Worm (Caenorhabditis elegans) whole organism, L1 larva: ENCODE results near the gene nono-1.

Experiments
- C16A3.4 ChIP-seq: fragments of 150-350 bp; optimal IDR thresholded peaks from 2 replicates; lab custom pipeline; 2014; ENCODE audit warnings: missing biosample characterization, missing genetic modification characterization
- C34B4.2 ChIP-seq: sonication (generic microtip); optimal IDR thresholded peaks from 2 replicates; lab custom pipeline; 2017; ENCODE audit warnings: mild to moderate bottlenecking, missing genetic modification characterization, missing compliant biosample characterization
- Y116A8C.19 ChIP-seq: sonication (generic microtip); optimal IDR thresholded peaks from 2 replicates; lab custom pipeline; 2016; ENCODE audit warnings: missing compliant biosample characterization, missing genetic modification characterization, borderline replicate concordance
- aha-1 ChIP-seq: fragments of 150-350 bp; optimal IDR thresholded peaks from 2 replicates; lab custom pipeline; 2014; ENCODE audit warnings: missing biosample characterization, missing genetic modification characterization
- ama-1 ChIP-seq: fragments of 150-350 bp; optimal IDR thresholded peaks from 2 replicates; lab custom pipeline; 2014
- blmp-1 ChIP-seq: fragments of 150-350 bp; optimal IDR thresholded peaks from 2 replicates; lab custom pipeline; 2014; ENCODE audit warnings: missing biosample characterization, missing genetic modification characterization
- ceh-8 ChIP-seq: fragments of 200-800 bp; sonication (Bioruptor generic); optimal IDR thresholded peaks from 2 replicates; lab custom pipeline; 2018; ENCODE audit warnings: mild to moderate bottlenecking, missing genetic modification characterization, moderate library complexity, missing compliant biosample characterization
- ceh-82 ChIP-seq, 3 experiments: fragments of 150-350 bp in 1 of 3; sonication (generic microtip) in 2 of 3; optimal IDR thresholded peaks; 2 replicates each; lab custom pipeline; 2014 to 2017; ENCODE audit warnings: missing biosample characterization in 3 of 3, missing genetic modification characterization in 3 of 3
- ceh-88 ChIP-seq: fragments of 200-800 bp; sonication (Bioruptor generic); IDR thresholded peaks from 2 replicates; pipeline ENCODE4 v1.3.6; 2022; ENCODE audit warnings: missing genetic modification characterization, missing compliant biosample characterization
- ceh-90 ChIP-seq: sonication (generic microtip); optimal IDR thresholded peaks from 2 replicates; lab custom pipeline; 2016; ENCODE audit warnings: missing genetic modification characterization, missing compliant biosample characterization
- dsc-1 ChIP-seq: sonication (generic microtip); optimal IDR thresholded peaks from 2 replicates; lab custom pipeline; 2016; ENCODE audit warnings: mild to moderate bottlenecking, missing genetic modification characterization, missing compliant biosample characterization
- efl-1 ChIP-seq, 4 experiments: fragments of 150-350 bp; optimal IDR thresholded peaks in 3 of 4; peaks in 1 of 4; 1 replicate in 1 of 4; 2 replicates in 3 of 4; lab custom pipeline; 2014; ENCODE audit warnings: missing biosample characterization in 2 of 4, missing genetic modification characterization in 2 of 4, missing genetic modification reagents in 2 of 4
- egl-27 ChIP-seq, 2 experiments: fragments of 150-350 bp in 1 of 2; sonication (generic microtip); optimal IDR thresholded peaks; 3 replicates each; lab custom pipeline; 2017 to 2018; ENCODE audit warnings: missing biosample characterization in 2 of 2, missing genetic modification characterization in 2 of 2, missing genetic modification reagents in 2 of 2
- elt-2 ChIP-seq: sonication (generic microtip); optimal IDR thresholded peaks from 2 replicates; lab custom pipeline; 2016; ENCODE audit warnings: missing genetic modification characterization, mild to moderate bottlenecking, inconsistent platforms, missing compliant biosample characterization, missing genetic modification reagents
- fkh-10 ChIP-seq: sonication (generic microtip); optimal IDR thresholded peaks from 2 replicates; lab custom pipeline; 2017; ENCODE audit warnings: missing biosample characterization, missing genetic modification reagents, missing genetic modification characterization
- fkh-8 ChIP-seq: sonication (generic microtip); optimal IDR thresholded peaks from 2 replicates; lab custom pipeline; 2016; ENCODE audit warnings: mild to moderate bottlenecking, missing genetic modification characterization, missing compliant biosample characterization
- lin-13 ChIP-seq: fragments of 150-350 bp; optimal IDR thresholded peaks from 2 replicates; lab custom pipeline; 2014; ENCODE audit warnings: missing biosample characterization, missing genetic modification reagents, missing genetic modification characterization
- lin-14 ChIP-seq: fragments of 200-800 bp; sonication (Bioruptor generic); optimal IDR thresholded peaks from 2 replicates; lab custom pipeline; 2018; ENCODE audit warnings: mild to moderate bottlenecking, missing genetic modification characterization, moderate library complexity, missing compliant biosample characterization
- lin-35 ChIP-seq, 2 experiments: fragments of 150-350 bp; optimal IDR thresholded peaks; 2 replicates each; lab custom pipeline; 2014; ENCODE audit warnings: missing biosample characterization in 2 of 2, missing genetic modification characterization in 2 of 2, missing genetic modification reagents in 2 of 2
- lir-3 ChIP-seq: sonication (generic microtip); optimal IDR thresholded peaks from 2 replicates; lab custom pipeline; 2016; ENCODE audit warnings: mild to moderate bottlenecking, missing genetic modification characterization, moderate library complexity, missing compliant biosample characterization; ENCODE audit not compliant: poor library complexity
- lsy-2 ChIP-seq, 2 experiments: fragments of 150-350 bp; optimal IDR thresholded peaks; 2 replicates each; lab custom pipeline; 2014; ENCODE audit warnings: missing biosample characterization in 2 of 2, missing genetic modification characterization in 2 of 2
- mef-2 ChIP-seq: fragments of 150-350 bp; optimal IDR thresholded peaks from 2 replicates; lab custom pipeline; 2014; ENCODE audit warnings: missing biosample characterization, missing genetic modification characterization
- mep-1 ChIP-seq: fragments of 150-350 bp; optimal IDR thresholded peaks from 2 replicates; lab custom pipeline; 2014; ENCODE audit warnings: missing biosample characterization, missing genetic modification characterization
- nhr-11 ChIP-seq: fragments of 150-350 bp; optimal IDR thresholded peaks from 2 replicates; lab custom pipeline; 2014; ENCODE audit warnings: missing biosample characterization, missing genetic modification characterization
- nhr-47 ChIP-seq: sonication (generic microtip); optimal IDR thresholded peaks from 2 replicates; lab custom pipeline; 2016; ENCODE audit warnings: mild to moderate bottlenecking, missing genetic modification characterization, moderate library complexity, missing compliant biosample characterization
- nhr-71 ChIP-seq: sonication (generic microtip); optimal IDR thresholded peaks from 2 replicates; lab custom pipeline; 2016; ENCODE audit warnings: mild to moderate bottlenecking, missing genetic modification characterization, moderate library complexity, missing compliant biosample characterization
- nhr-84 ChIP-seq: sonication (generic microtip); optimal IDR thresholded peaks from 2 replicates; lab custom pipeline; 2017; ENCODE audit warnings: missing biosample characterization, missing genetic modification characterization
- nhr-90 ChIP-seq: sonication (generic microtip); optimal IDR thresholded peaks from 2 replicates; lab custom pipeline; 2016; ENCODE audit warnings: mild to moderate bottlenecking, missing genetic modification characterization, missing compliant biosample characterization; ENCODE audit not compliant: poor library complexity
- pax-3 ChIP-seq: fragments of 200-800 bp; sonication (Bioruptor generic); optimal IDR thresholded peaks from 2 replicates; lab custom pipeline; 2018; ENCODE audit warnings: mild to moderate bottlenecking, missing genetic modification characterization, moderate library complexity, missing compliant biosample characterization
- pqm-1 ChIP-seq: sonication (generic microtip); optimal IDR thresholded peaks from 3 replicates; lab custom pipeline; 2017; ENCODE audit warnings: missing biosample characterization, missing genetic modification characterization
- rnt-1 ChIP-seq: sonication (generic microtip); optimal IDR thresholded peaks from 2 replicates; lab custom pipeline; 2016; ENCODE audit warnings: mild to moderate bottlenecking, missing genetic modification characterization, moderate library complexity, missing compliant biosample characterization
- skn-1 ChIP-seq: fragments of 150-350 bp; optimal IDR thresholded peaks from 2 replicates; lab custom pipeline; 2014; ENCODE audit warnings: missing biosample characterization, missing genetic modification characterization
- snu-23 ChIP-seq: sonication (generic microtip); optimal IDR thresholded peaks from 2 replicates; lab custom pipeline; 2016; ENCODE audit warnings: missing genetic modification characterization, missing compliant biosample characterization
- sptf-1 ChIP-seq: fragments of 150-350 bp; optimal IDR thresholded peaks from 2 replicates; lab custom pipeline; 2014; ENCODE audit warnings: missing biosample characterization, missing genetic modification characterization
- sup-37 ChIP-seq: fragments of 200-800 bp; sonication (Bioruptor generic); optimal IDR thresholded peaks from 2 replicates; lab custom pipeline; 2018; ENCODE audit warnings: mild to moderate bottlenecking, missing genetic modification characterization, missing compliant biosample characterization
- swsn-7 ChIP-seq: sonication (generic microtip); optimal IDR thresholded peaks from 2 replicates; lab custom pipeline; 2016; ENCODE audit warnings: missing genetic modification characterization, missing compliant biosample characterization
- unc-130 ChIP-seq: fragments of 150-350 bp; optimal IDR thresholded peaks from 2 replicates; lab custom pipeline; 2017; ENCODE audit warnings: missing biosample characterization, missing genetic modification characterization, inconsistent platforms
- unc-30 ChIP-seq: sonication (generic microtip); optimal IDR thresholded peaks from 2 replicates; lab custom pipeline; 2017; ENCODE audit warnings: missing biosample characterization, missing genetic modification characterization
- unc-86 ChIP-seq: sonication (generic microtip); optimal IDR thresholded peaks from 2 replicates; lab custom pipeline; 2016; ENCODE audit warnings: missing genetic modification characterization, missing compliant biosample characterization
- unc-98 ChIP-seq: fragments of 200-800 bp; sonication (Bioruptor generic); IDR thresholded peaks from 2 replicates; pipeline ENCODE4 v1.3.6; 2022; ENCODE audit warnings: missing genetic modification characterization, missing compliant biosample characterization
- vab-15 ChIP-seq: sonication (generic microtip); optimal IDR thresholded peaks from 2 replicates; lab custom pipeline; 2017; ENCODE audit warnings: missing genotype, mild to moderate bottlenecking, missing genetic modification characterization, missing compliant biosample characterization
- xbp-1 ChIP-seq: sonication (generic microtip); optimal IDR thresholded peaks from 2 replicates; lab custom pipeline; 2016; ENCODE audit warnings: missing genetic modification characterization, missing compliant biosample characterization

nono-1 gene

ce11 chrIII:5958172-5958886 is at the start of gene nono-1, which contains the start of gene nop-1:
nono-1 (minus strand) TSS chrIII:5958246.
nop-1 (plus strand) TSS chrIII:5958722.
- TF ChIP-seq fkh-8 (no peak), vab-15 (tag; lab: Kevin White, UChicago) (no peak), C34B4.2 (no peak), ceh-88 (no peak), nhr-84 (tag; lab: Kevin White, UChicago) (no peak), elt-2 (tag; lab: Kevin White, UChicago) (no peak), fkh-10 (no peak), unc-86 (tag; lab: Kevin White, UChicago) (no peak), nhr-11 (tag; lab: Kevin White, UChicago) (no peak), unc-130 (tag; lab: Kevin White, UChicago) (no peak), lin-14 (GFP tag; lab: Kevin White, UChicago) (peak; percentile 56), lir-3 (tag; lab: Kevin White, UChicago) (no peak), Y116A8C.19 (tag; lab: Kevin White, UChicago) (no peak), nhr-71 (tag; lab: Kevin White, UChicago) (no peak), blmp-1 (peak; percentile 70), mep-1 (peak; percentile 56), nhr-47 (tag; lab: Kevin White, UChicago) (no peak)

- no peak for TF ChIP-seq mep-1
- TF ChIP-seq efl-1 (optimal IDR thresholded peaks at IDR 0.05; lab: Kevin White, UChicago) = no peak
- peak in 1 of 2 experiments; percentile 90 for TF ChIP-seq efl-1 (GFP tag; optimal IDR thresholded peaks at IDR 0.05 in 1 of 2; lab: Kevin White, UChicago)
- no peak for TF ChIP-seq pqm-1 (tag; lab: Kevin White, UChicago)
- no peak for TF ChIP-seq sptf-1 (tag; lab: Kevin White, UChicago)
- TF ChIP-seq dsc-1 = peak; percentile 12
- no peak for TF ChIP-seq nhr-11 (tag; lab: Kevin White, UChicago)
- no peak for TF ChIP-seq ceh-90 (tag; lab: Kevin White, UChicago)
- TF ChIP-seq lin-13 = no peak
- no peak for TF ChIP-seq swsn-7
- no peak for TF ChIP-seq mef-2
Measured at ce11 chrIII:6006453-6006852, 48.4 kb upstream of the nono-1 start.

- TF ChIP-seq efl-1 (optimal IDR thresholded peaks at IDR 0.05; lab: Kevin White, UChicago) = no peak
- peak in 1 of 2 experiments; percentile 51 for TF ChIP-seq efl-1 (GFP tag; optimal IDR thresholded peaks at IDR 0.05 in 1 of 2; lab: Kevin White, UChicago)
- TF ChIP-seq unc-98 (GFP tag; lab: Robert Waterston, UW) = no peak
Measured at ce11 chrIII:6002024-6002423, 44.0 kb upstream of the nono-1 start.

ce11 chrIII:5999629-6000028 is 41.6 kb upstream of the nono-1 start:
- TF ChIP-seq pax-3 (tag; lab: Kevin White, UChicago) (peak; percentile 44), aha-1 (no peak), blmp-1 (no peak), xbp-1 (tag; lab: Kevin White, UChicago) (peak; percentile 32), nhr-90 (tag; lab: Kevin White, UChicago) (no peak), ceh-90 (tag; lab: Kevin White, UChicago) (no peak), lin-35 (GFP tag; optimal IDR thresholded peaks at IDR 0.05; lab: Kevin White, UChicago) (peak in 1 of 2 experiments; percentile 35), egl-27 (tag; optimal IDR thresholded peaks at IDR 0.05; lab: Kevin White, UChicago) (no peak), C16A3.4 (tag; lab: Kevin White, UChicago) (no peak), lin-14 (GFP tag; lab: Kevin White, UChicago) (peak; percentile 80), nhr-47 (tag; lab: Kevin White, UChicago) (peak; percentile 17), efl-1 (optimal IDR thresholded peaks at IDR 0.05; lab: Kevin White, UChicago) (peak in 1 of 2 experiments; percentile 20), efl-1 (GFP tag; optimal IDR thresholded peaks at IDR 0.05 in 1 of 2; lab: Kevin White, UChicago) (no peak), sptf-1 (tag; lab: Kevin White, UChicago) (no peak), nhr-11 (tag; lab: Kevin White, UChicago) (no peak), fkh-8 (peak; percentile 74), dsc-1 (peak; percentile 77), unc-98 (GFP tag; lab: Robert Waterston, UW) (no peak), fkh-10 (peak; percentile 15), unc-30 (no peak), lir-3 (tag; lab: Kevin White, UChicago) (no peak), lin-13 (no peak), nhr-71 (tag; lab: Kevin White, UChicago) (peak; percentile 52), ceh-82 (tag; optimal IDR thresholded peaks at IDR 0.05; lab: Kevin White, UChicago) (peak in 2 of 3 experiments; percentile 14 to 43), ceh-8 (GFP tag; lab: Kevin White, UChicago) (no peak), snu-23 (peak; percentile 25), sup-37 (GFP tag; lab: Kevin White, UChicago) (no peak), ama-1 (lab: Kevin White, UChicago) (no peak), rnt-1 (no peak), skn-1 (tag; lab: Kevin White, UChicago) (no peak), elt-2 (tag; lab: Kevin White, UChicago) (no peak), lsy-2 (tag; optimal IDR thresholded peaks at IDR 0.05; lab: Kevin White, UChicago) (peak; percentile 20 to 62)
